Worm (Caenorhabditis elegans) whole organism, L4 larva: ENCODE measurements around the gene ech-3.

Experiments used
- aly-2 ChIP-seq: sonication (generic microtip); optimal IDR thresholded peaks from 2 replicates; lab custom pipeline; 2018; ENCODE audit warnings: missing biosample characterization, missing genetic modification characterization
- ama-1 ChIP-seq: fragments of 150-350 bp; optimal IDR thresholded peaks from 2 replicates; lab custom pipeline; 2014; ENCODE audit warnings: inconsistent platforms, mixed read lengths
- attf-4 ChIP-seq: sonication (generic microtip); optimal IDR thresholded peaks from 3 replicates; lab custom pipeline; 2017; ENCODE audit warnings: missing biosample characterization, missing genetic modification characterization
- lin-39 ChIP-seq: fragments of 150-350 bp; optimal IDR thresholded peaks from 2 replicates; lab custom pipeline; 2014; ENCODE audit warnings: missing biosample characterization, missing genetic modification reagents, missing genetic modification characterization
- lsy-2 ChIP-seq, 2 experiments: fragments of 150-350 bp in 1 of 2; sonication (generic microtip) in 1 of 2; optimal IDR thresholded peaks; 2 replicates each; lab custom pipeline; 2014 to 2017; ENCODE audit warnings: missing biosample characterization in 2 of 2, missing genetic modification characterization in 2 of 2
- mdl-1 ChIP-seq, 2 experiments: fragments of 150-350 bp in 1 of 2; sonication (generic microtip) in 1 of 2; optimal IDR thresholded peaks; 2 replicates each; lab custom pipeline; 2014 to 2017; ENCODE audit warnings: missing biosample characterization in 2 of 2, missing genetic modification characterization in 2 of 2
- nhr-102 ChIP-seq: sonication (generic microtip); optimal IDR thresholded peaks from 2 replicates; lab custom pipeline; 2016; ENCODE audit warnings: mild to moderate bottlenecking, missing genetic modification characterization, moderate library complexity, missing compliant biosample characterization
- nhr-237 ChIP-seq: sonication (generic microtip); optimal IDR thresholded peaks from 2 replicates; lab custom pipeline; 2017; ENCODE audit warnings: missing biosample characterization, missing genetic modification characterization
- nhr-28 ChIP-seq: fragments of 150-350 bp; optimal IDR thresholded peaks from 2 replicates; lab custom pipeline; 2014; ENCODE audit warnings: missing biosample characterization, missing genetic modification characterization
- pqm-1 ChIP-seq: sonication (generic microtip); optimal IDR thresholded peaks from 2 replicates; lab custom pipeline; 2017; ENCODE audit warnings: missing biosample characterization, missing genetic modification characterization
- sdz-12 ChIP-seq: fragments of 200-800 bp; sonication (Bioruptor generic); optimal IDR thresholded peaks from 2 replicates; lab custom pipeline; 2018; ENCODE audit warnings: mild to moderate bottlenecking, missing genetic modification characterization, missing compliant biosample characterization
- skn-1 ChIP-seq: fragments of 150-350 bp; optimal IDR thresholded peaks from 2 replicates; lab custom pipeline; 2014; ENCODE audit warnings: missing biosample characterization, missing genetic modification characterization
- unc-39 ChIP-seq: sonication (generic microtip); optimal IDR thresholded peaks from 2 replicates; lab custom pipeline; 2017; ENCODE audit warnings: missing biosample characterization, missing genetic modification characterization
- unc-62 ChIP-seq, 3 experiments: fragments of 150-350 bp in 1 of 3; sonication (generic microtip); optimal IDR thresholded peaks in 2 of 3; peaks in 1 of 3; 1 replicate in 1 of 3; 2 replicates in 2 of 3; lab custom pipeline; 2014 to 2017; ENCODE audit warnings: missing biosample characterization in 3 of 3, missing genetic modification characterization in 3 of 3, missing genetic modification reagents in 3 of 3, missing genotype in 1 of 3

DNA sequence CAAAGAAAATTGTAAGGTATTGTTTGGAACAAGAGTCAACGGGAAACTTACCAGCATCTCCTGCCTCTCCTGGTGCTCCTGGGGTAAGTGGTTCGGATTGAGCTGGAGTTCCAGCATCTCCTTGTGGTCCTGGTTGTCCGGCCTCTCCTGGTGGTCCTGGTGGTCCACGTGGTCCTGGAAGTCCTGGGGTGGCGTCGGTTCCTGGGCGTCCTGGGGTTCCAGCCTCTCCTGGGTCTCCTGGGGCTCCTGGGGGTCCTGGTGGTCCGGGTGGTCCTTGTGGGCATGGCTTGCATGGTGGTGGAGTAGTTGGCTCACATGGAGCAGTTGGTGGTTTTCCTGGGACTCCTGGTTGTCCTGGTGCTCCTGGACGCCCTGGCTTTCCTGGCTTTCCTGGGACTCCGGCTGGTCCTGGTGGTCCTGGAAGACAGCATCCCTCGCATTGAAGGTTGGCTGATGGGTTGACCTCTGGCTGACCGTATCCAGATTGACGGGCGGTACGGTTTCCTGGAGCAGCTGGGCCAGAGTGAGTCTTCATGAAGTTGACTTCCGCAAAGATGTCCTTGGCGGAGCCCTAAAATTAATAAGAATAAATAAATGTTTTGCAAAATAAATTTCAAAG, 28.2 kb downstream of the ech-3 start:
- TF ChIP-seq unc-39 (tag; lab: Kevin White, UChicago), result no peak
- TF ChIP-seq ama-1 (lab: Kevin White, UChicago), result no peak
- TF ChIP-seq mdl-1 (tag; optimal IDR thresholded peaks at IDR 0.05; lab: Kevin White, UChicago), result no peak
- no peak for TF ChIP-seq nhr-237
- no peak for TF ChIP-seq attf-4 (tag; lab: Kevin White, UChicago)
- no peak for TF ChIP-seq sdz-12 (GFP tag; lab: Kevin White, UChicago)
- no peak for TF ChIP-seq aly-2
- no peak for TF ChIP-seq nhr-28 (tag; lab: Kevin White, UChicago)
- no peak for TF ChIP-seq lsy-2 (tag; optimal IDR thresholded peaks at IDR 0.05; lab: Kevin White, UChicago)
- no peak for TF ChIP-seq lin-39 (tag; lab: Kevin White, UChicago)
- TF ChIP-seq pqm-1, result no peak
- no peak for TF ChIP-seq unc-62 (GFP tag; optimal IDR thresholded peaks at IDR 0.05 in 1 of 2; lab: Kevin White, UChicago)
- no peak for TF ChIP-seq unc-62 (tag; optimal IDR thresholded peaks at IDR 0.05; lab: Kevin White, UChicago)
- TF ChIP-seq nhr-102 (tag; lab: Kevin White, UChicago), result no peak
- TF ChIP-seq skn-1 (tag; lab: Kevin White, UChicago), result no peak
